Fruit fly (Drosophila melanogaster) whole organism, embryonic: Measurements from ENCODE around the gene Mnn1.
A peak's percentile ranks its signal among the peaks of the same experiment; 100 is the strongest.

Experiments used
- Adf1 ChIP-seq: fragments of 200-800 bp; sonication (Bioruptor generic); IDR thresholded peaks from 2 replicates; pipeline ENCODE4 v1.3.6; 2022; ENCODE audit warnings: missing biosample characterization, missing genetic modification characterization
- Asciz ChIP-seq: fragments of 200-800 bp; sonication (Bioruptor generic); optimal IDR thresholded peaks from 2 replicates; lab custom pipeline; 2017; ENCODE audit warnings: missing biosample characterization, mild to moderate bottlenecking, missing genetic modification characterization, missing genetic modification reagents
- Atf6 ChIP-seq: fragments of 200-800 bp; sonication (Bioruptor generic); IDR thresholded peaks from 2 replicates; pipeline ENCODE4 v1.3.6; 2022; ENCODE audit warnings: missing biosample characterization, missing genetic modification characterization
- Bdp1 ChIP-seq: fragments of 200-800 bp; sonication (Bioruptor generic); optimal IDR thresholded peaks from 3 replicates; lab custom pipeline; 2016; ENCODE audit warnings: missing biosample characterization, missing genetic modification characterization
- CG10274 ChIP-seq: fragments of 200-800 bp; sonication (Bioruptor generic); optimal IDR thresholded peaks from 3 replicates; lab custom pipeline; 2017; ENCODE audit warnings: missing biosample characterization, mild to moderate bottlenecking, missing genetic modification characterization
- CG10366 ChIP-seq: fragments of 200-800 bp; sonication (Bioruptor generic); IDR thresholded peaks from 2 replicates; pipeline ENCODE4 v1.3.6; 2022; ENCODE audit warnings: missing biosample characterization, missing genetic modification characterization
- CG10462 ChIP-seq: fragments of 200-800 bp; sonication (Bioruptor generic); optimal IDR thresholded peaks from 2 replicates; lab custom pipeline; 2016; ENCODE audit warnings: missing biosample characterization, missing genetic modification characterization
- CG11504 ChIP-seq: fragments of 200-800 bp; sonication (Bioruptor generic); optimal IDR thresholded peaks from 3 replicates; lab custom pipeline; 2019; ENCODE audit warnings: missing biosample characterization, mild to moderate bottlenecking, missing genetic modification characterization, moderate library complexity
- CG13296 ChIP-seq: fragments of 200-800 bp; sonication (Bioruptor generic); optimal IDR thresholded peaks from 3 replicates; lab custom pipeline; 2018; ENCODE audit warnings: missing biosample characterization, mild to moderate bottlenecking, missing genetic modification characterization
- CG14050 ChIP-seq: fragments of 200-800 bp; sonication (Bioruptor generic); IDR thresholded peaks from 3 replicates; pipeline ENCODE4 v1.3.6; 2022; ENCODE audit warnings: missing biosample characterization, missing genetic modification characterization
- CG14667 ChIP-seq: fragments of 200-800 bp; sonication (Bioruptor generic); IDR thresholded peaks from 2 replicates; pipeline ENCODE4 v1.3.6; 2022; ENCODE audit warnings: missing biosample characterization, missing genetic modification characterization
- CG16815 ChIP-seq: fragments of 200-800 bp; sonication (Bioruptor generic); optimal IDR thresholded peaks from 3 replicates; lab custom pipeline; 2017; ENCODE audit warnings: missing biosample characterization, mild to moderate bottlenecking, missing genetic modification characterization
- CG33557 ChIP-seq: fragments of 200-800 bp; sonication (Bioruptor generic); optimal IDR thresholded peaks from 2 replicates; lab custom pipeline; 2019; ENCODE audit warnings: missing biosample characterization, mild to moderate bottlenecking, missing genetic modification characterization, moderate library complexity
- CG4404 ChIP-seq: fragments of 200-800 bp; sonication (Bioruptor generic); IDR thresholded peaks from 2 replicates; pipeline ENCODE4 v1.3.6; 2022; ENCODE audit warnings: missing biosample characterization, missing genetic modification characterization
- CG4707 ChIP-seq: fragments of 200-800 bp; sonication (Bioruptor generic); optimal IDR thresholded peaks from 2 replicates; lab custom pipeline; 2018; ENCODE audit warnings: missing biosample characterization, mild to moderate bottlenecking, missing genetic modification characterization, moderate library complexity
- CG4820 ChIP-seq: fragments of 200-800 bp; sonication (Bioruptor generic); optimal IDR thresholded peaks from 3 replicates; lab custom pipeline; 2016; ENCODE audit warnings: missing biosample characterization, missing genetic modification characterization
- CG5180 ChIP-seq: fragments of 200-800 bp; sonication (Bioruptor generic); optimal IDR thresholded peaks from 3 replicates; lab custom pipeline; 2017; ENCODE audit warnings: missing biosample characterization, missing genetic modification characterization, mild to moderate bottlenecking, moderate library complexity, missing genetic modification reagents
- CG6791 ChIP-seq: fragments of 200-800 bp; sonication (Bioruptor generic); IDR thresholded peaks from 3 replicates; pipeline ENCODE4 v1.3.6; 2022; ENCODE audit warnings: missing biosample characterization, missing genetic modification characterization; ENCODE audit not compliant: partially characterized antibody
- CG7786 ChIP-seq: fragments of 200-800 bp; sonication (Bioruptor generic); optimal IDR thresholded peaks from 2 replicates; lab custom pipeline; 2016; ENCODE audit warnings: missing biosample characterization, missing genetic modification characterization
- CG7928 ChIP-seq: fragments of 200-800 bp; sonication (Bioruptor generic); optimal IDR thresholded peaks from 2 replicates; lab custom pipeline; 2017; ENCODE audit warnings: missing biosample characterization, mild to moderate bottlenecking, missing genetic modification characterization
- Dip2 ChIP-seq: fragments of 200-800 bp; sonication (Bioruptor generic); IDR thresholded peaks from 2 replicates; pipeline ENCODE4 v1.3.6; 2022; ENCODE audit warnings: missing biosample characterization, missing genetic modification characterization
- Elba2 ChIP-seq: fragments of 200-800 bp; sonication (Bioruptor generic); optimal IDR thresholded peaks from 3 replicates; lab custom pipeline; 2016; ENCODE audit warnings: missing biosample characterization, missing genetic modification characterization
- GATAe ChIP-seq: fragments of 200-800 bp; sonication (Bioruptor generic); conservative IDR thresholded peaks from 2 replicates; pipeline ENCODE4 v1.3.6; 2022; ENCODE audit warnings: missing biosample characterization, missing genetic modification characterization
- HLH4C ChIP-seq: fragments of 200-800 bp; sonication (Bioruptor generic); IDR thresholded peaks from 3 replicates; pipeline ENCODE4 v1.3.6; 2022; ENCODE audit warnings: missing biosample characterization, missing genetic modification characterization; ENCODE audit not compliant: partially characterized antibody
- Lhr ChIP-seq: fragments of 200-800 bp; sonication (Bioruptor generic); optimal IDR thresholded peaks from 3 replicates; lab custom pipeline; 2017; ENCODE audit warnings: mild to moderate bottlenecking, missing biosample characterization, missing genetic modification reagents, missing genetic modification characterization
- MBD-R2 ChIP-seq: fragments of 200-800 bp; sonication (Bioruptor generic); IDR thresholded peaks from 2 replicates; pipeline ENCODE4 v1.3.6; 2022; ENCODE audit warnings: missing biosample characterization, missing genetic modification characterization
- MESR4 ChIP-seq: fragments of 200-800 bp; sonication (Bioruptor generic); optimal IDR thresholded peaks from 2 replicates; lab custom pipeline; 2018; ENCODE audit warnings: missing biosample characterization, mild to moderate bottlenecking, missing genetic modification characterization, moderate library complexity
- Nf-YC ChIP-seq: fragments of 200-800 bp; optimal IDR thresholded peaks from 3 replicates; lab custom pipeline; 2019; ENCODE audit warnings: missing biosample characterization, mild to moderate bottlenecking, missing genetic modification characterization, moderate library complexity
- Pdp1 ChIP-seq, 2 experiments: fragments of 200-800 bp; sonication (Bioruptor generic); optimal IDR thresholded peaks; 3 replicates each; lab custom pipeline; 2016; ENCODE audit warnings: missing biosample characterization in 2 of 2, missing genetic modification characterization in 2 of 2, mild to moderate bottlenecking in 1 of 2, moderate library complexity in 1 of 2
- amos ChIP-seq: fragments of 200-800 bp; sonication (Bioruptor generic); IDR thresholded peaks from 2 replicates; pipeline ENCODE4 v1.3.6; 2022; ENCODE audit warnings: missing biosample characterization, missing genetic modification characterization; ENCODE audit not compliant: partially characterized antibody
- ap ChIP-seq: fragments of 200-800 bp; sonication (Bioruptor generic); IDR thresholded peaks from 2 replicates; pipeline ENCODE4 v1.3.6; 2022; ENCODE audit warnings: missing biosample characterization, missing genetic modification characterization
- caup ChIP-seq: fragments of 200-800 bp; sonication (Bioruptor generic); optimal IDR thresholded peaks from 3 replicates; lab custom pipeline; 2017; ENCODE audit warnings: missing biosample characterization, mild to moderate bottlenecking, missing genetic modification characterization, moderate library complexity; ENCODE audit not compliant: severe bottlenecking
- chm ChIP-seq: fragments of 200-800 bp; sonication (Bioruptor generic); IDR thresholded peaks from 2 replicates; pipeline ENCODE4 v1.3.6; 2022; ENCODE audit warnings: missing biosample characterization, missing genetic modification characterization
- dimm ChIP-seq: fragments of 200-800 bp; sonication (Bioruptor generic); IDR thresholded peaks from 2 replicates; pipeline ENCODE4 v1.3.6; 2022; ENCODE audit warnings: missing biosample characterization, missing genetic modification characterization
- dm ChIP-seq: fragments of 200-800 bp; sonication (Bioruptor generic); optimal IDR thresholded peaks from 3 replicates; lab custom pipeline; 2016; ENCODE audit warnings: missing biosample characterization, missing genetic modification characterization
- ewg ChIP-seq: fragments of 200-800 bp; sonication (Bioruptor generic); optimal IDR thresholded peaks from 3 replicates; lab custom pipeline; 2017; ENCODE audit warnings: mild to moderate bottlenecking, missing biosample characterization, missing genetic modification reagents, missing genetic modification characterization
- fd102C ChIP-seq: fragments of 200-800 bp; sonication (Bioruptor generic); optimal IDR thresholded peaks from 2 replicates; lab custom pipeline; 2018; ENCODE audit warnings: missing biosample characterization, mild to moderate bottlenecking, missing genetic modification characterization, moderate library complexity
- lab ChIP-seq: fragments of 200-800 bp; sonication (Bioruptor generic); optimal IDR thresholded peaks from 3 replicates; lab custom pipeline; 2017; ENCODE audit warnings: missing biosample characterization, missing genetic modification characterization, mild to moderate bottlenecking, moderate library complexity, missing genetic modification reagents
- lbe ChIP-seq: fragments of 200-800 bp; sonication (Bioruptor generic); optimal IDR thresholded peaks from 2 replicates; lab custom pipeline; 2016; ENCODE audit warnings: missing biosample characterization, mild to moderate bottlenecking, missing genetic modification characterization
- otp ChIP-seq: fragments of 200-800 bp; sonication (Bioruptor generic); IDR thresholded peaks from 3 replicates; pipeline ENCODE4, ENCODE4 v1.3.6; 2022; ENCODE audit warnings: missing biosample characterization, missing genetic modification characterization
- prd ChIP-seq, 3 experiments: fragments of >200 bp in 2 of 3; fragments of 200-800 bp in 1 of 3; sonication (Bioruptor generic) in 1 of 3; optimal IDR thresholded peaks in 2 of 3; IDR thresholded peaks in 1 of 3; 2 replicates in 2 of 3; 3 replicates in 1 of 3; pipeline versions ENCODE4 v1.3.6 to Lab custom; 2017 to 2022; ENCODE audit warnings: missing biosample characterization in 1 of 3, missing genetic modification characterization in 1 of 3
- sisA ChIP-seq: fragments of 200-800 bp; sonication (Bioruptor generic); IDR thresholded peaks from 2 replicates; pipeline ENCODE4 v1.3.6; 2022; ENCODE audit warnings: missing biosample characterization, missing genetic modification characterization
- tap ChIP-seq: fragments of 200-800 bp; optimal IDR thresholded peaks from 3 replicates; lab custom pipeline; 2019; ENCODE audit warnings: missing biosample characterization, mild to moderate bottlenecking, missing genetic modification characterization, moderate library complexity
- tgo ChIP-seq: fragments of 200-800 bp; sonication (Bioruptor generic); IDR thresholded peaks from 3 replicates; pipeline ENCODE4 v1.3.6; 2022; ENCODE audit warnings: missing biosample characterization, missing genetic modification characterization
- ttk ChIP-seq: fragments of 200-800 bp; sonication (Bioruptor generic); IDR thresholded peaks from 2 replicates; pipeline ENCODE4 v2.1.2; 2022; ENCODE audit warnings: missing biosample characterization, missing genetic modification characterization
- twi ChIP-seq: fragments of 200-800 bp; optimal IDR thresholded peaks from 2 replicates; lab custom pipeline; 2019; ENCODE audit warnings: missing biosample characterization, mild to moderate bottlenecking, missing genetic modification characterization, moderate library complexity
- wek ChIP-seq: fragments of 200-800 bp; sonication (Bioruptor generic); optimal IDR thresholded peaks from 3 replicates; lab custom pipeline; 2018; ENCODE audit warnings: missing biosample characterization, mild to moderate bottlenecking, missing genetic modification characterization, moderate library complexity
- wor ChIP-seq: fragments of 200-800 bp; sonication (Bioruptor generic); IDR thresholded peaks from 2 replicates; pipeline ENCODE4 v1.3.6; 2022; ENCODE audit warnings: missing biosample characterization, missing genetic modification characterization

The Mnn1 gene

dm6 chr2L:7049009-7049647, 7.0 kb upstream of the Mnn1 start (continued):
- TF ChIP-seq CG6791 (GFP tag; lab: Robert Waterston, UW) (peak; percentile 100), amos (GFP tag; lab: Robert Waterston, UW) (peak; percentile 84), MESR4 (GFP tag; lab: Kevin White, UChicago) (peak; percentile 51), CG10274 (no peak), dm (no peak), CG7786 (GFP tag; lab: Kevin White, UChicago) (peak; percentile 25), Lhr (GFP tag; lab: Kevin White, UChicago) (no peak), ap (GFP tag; lab: Robert Waterston, UW) (no peak), dimm (GFP tag; lab: Robert Waterston, UW) (no peak), HLH4C (peak; percentile 100), lbe (GFP tag; lab: Kevin White, UChicago) (peak; percentile 67), GATAe (GFP tag; lab: Robert Waterston, UW) (no peak), fd102C (no peak), CG14667 (GFP tag; lab: Robert Waterston, UW) (no peak), CG4707 (GFP tag; lab: Kevin White, UChicago) (no peak), Dip2 (GFP tag; lab: Robert Waterston, UW) (no peak), chm (peak; percentile 73; the same call in 1 of the 2 replicates), Adf1 (GFP tag; lab: Robert Waterston, UW) (no peak), otp (GFP tag; lab: Robert Waterston, UW) (no peak), lab (GFP tag; lab: Kevin White, UChicago) (peak; percentile 38), Pdp1 (GFP tag; optimal IDR thresholded peaks at IDR 0.05; lab: Kevin White, UChicago) (peak; percentile 17 to 95), CG10462 (GFP tag; lab: Kevin White, UChicago) (no peak), Bdp1 (GFP tag; lab: Kevin White, UChicago) (no peak), Asciz (no peak), CG16815 (no peak), CG33557 (GFP tag; lab: Kevin White, UChicago) (peak; percentile 16), prd (optimal IDR thresholded peaks at IDR 0.05; lab: Kevin White, UChicago) (no peak), prd (GFP tag; IDR thresholded peaks at IDR 0.05; lab: Robert Waterston, UW) (0 out of 3 replicates have a peak, but pooled peaks have one; percentile 24), Elba2 (GFP tag; lab: Kevin White, UChicago) (peak; percentile 30), CG4820 (no peak), tgo (GFP tag; lab: Robert Waterston, UW) (peak; percentile 24; the same call in 1 of the 3 replicates), Nf-YC (tag; lab: Kevin White, UChicago) (peak; percentile 59), tap (tag; lab: Kevin White, UChicago) (peak; percentile 25), twi (no peak), CG13296 (peak; percentile 60), CG11504 (tag; lab: Kevin White, UChicago) (peak; percentile 15), sisA (peak; percentile 32; the same call in 1 of the 2 replicates), caup (GFP tag; lab: Kevin White, UChicago) (peak; percentile 44), CG10366 (no peak), CG14050 (GFP tag; lab: Robert Waterston, UW) (no peak), MBD-R2 (GFP tag; lab: Robert Waterston, UW) (peak; percentile 17; the same call in 1 of the 2 replicates), ewg (GFP tag; lab: Kevin White, UChicago) (no peak), CG4404 (GFP tag; lab: Robert Waterston, UW) (0 out of 2 replicates have a peak, but pooled peaks have one; percentile 8), Atf6 (peak; percentile 53; the same call in 1 of the 2 replicates), wor (GFP tag; lab: Robert Waterston, UW) (no peak), CG5180 (GFP tag; lab: Kevin White, UChicago) (no peak), wek (GFP tag; lab: Kevin White, UChicago) (peak; percentile 46), ttk (GFP tag; lab: Robert Waterston, UW) (peak; percentile 26; the same call in 1 of the 2 replicates), CG7928 (GFP tag; lab: Kevin White, UChicago) (no peak)
